Worm (Caenorhabditis elegans): ENCODE results near the gene srg-16.

Gene srg-16

ce11 chrII:12518008-12518407, 51.1 kb downstream of the srg-16 start:
- TF ChIP-seq W03F9.2 (tag; optimal IDR thresholded peaks at IDR 0.05) = no peak
- no peak for TF ChIP-seq dao-5 (tag; optimal IDR thresholded peaks at IDR 0.05)
- no peak for TF ChIP-seq him-1 (tag; optimal IDR thresholded peaks at IDR 0.05)

DNA sequence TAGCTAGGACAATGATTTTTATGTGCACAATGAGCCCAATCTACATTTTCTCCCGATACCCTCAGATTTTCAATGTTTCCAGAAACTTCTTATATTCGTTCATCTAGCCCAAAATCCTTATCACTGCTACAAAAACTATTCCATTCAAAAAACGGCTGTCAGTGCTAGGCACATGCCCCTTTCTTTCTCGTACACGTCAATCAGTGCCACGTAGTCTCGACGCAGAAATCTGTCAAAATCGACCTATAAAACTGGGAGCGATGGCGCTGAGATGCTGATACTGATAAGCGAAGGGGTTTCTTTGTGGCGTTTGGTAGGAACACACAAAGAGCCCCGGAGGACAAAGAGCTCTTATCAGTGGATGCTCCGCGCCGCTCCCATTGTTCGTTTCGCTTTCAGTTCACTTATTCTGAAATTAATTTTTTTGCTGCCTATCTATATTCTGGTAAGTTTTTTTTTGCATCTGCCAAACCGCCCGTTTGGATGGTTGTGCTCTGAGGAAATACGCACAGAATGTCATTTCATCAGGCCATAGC, 51.9 kb downstream of the srg-16 start, which contains the start of gene srh-70:
srh-70 (minus strand) TSS at position 51 of the 536 bp plus-strand sequence.
- TF ChIP-seq him-1 (tag; optimal IDR thresholded peaks at IDR 0.05) (no peak), dao-5 (tag; optimal IDR thresholded peaks at IDR 0.05) (no peak), W03F9.2 (tag; optimal IDR thresholded peaks at IDR 0.05) (no peak)

Data from whole organism, L4/young adult.